Worm (Caenorhabditis elegans) whole organism, mixed stage, embryonic: ENCODE results near the gene Y36E3A.2.

Experiments
- lin-13 ChIP-seq: fragments of 150-350 bp; optimal IDR thresholded peaks from 2 replicates; lab custom pipeline; 2014; ENCODE audit warnings: missing biosample characterization, missing genetic modification characterization
- mep-1 ChIP-seq: fragments of 150-350 bp; optimal IDR thresholded peaks from 2 replicates; lab custom pipeline; 2017; ENCODE audit warnings: missing biosample characterization, missing genetic modification reagents, missing genetic modification characterization, inconsistent platforms
- nhr-12 ChIP-seq: fragments of 150-350 bp; optimal IDR thresholded peaks from 2 replicates; lab custom pipeline; 2014; ENCODE audit warnings: missing biosample characterization, missing genetic modification characterization
- nhr-28 ChIP-seq: fragments of 150-350 bp; optimal IDR thresholded peaks from 2 replicates; lab custom pipeline; 2014; ENCODE audit warnings: missing biosample characterization, missing genetic modification characterization
- pha-4 ChIP-seq: fragments of 150-350 bp; optimal IDR thresholded peaks from 2 replicates; lab custom pipeline; 2018; ENCODE audit warnings: missing biosample characterization, missing genetic modification reagents, missing genetic modification characterization

- TF ChIP-seq mep-1 (tag; lab: Kevin White, UChicago) (no peak), lin-13 (tag; lab: Kevin White, UChicago) (no peak), nhr-12 (tag; lab: Kevin White, UChicago) (no peak), pha-4 (tag; lab: Kevin White, UChicago) (no peak), nhr-28 (tag; lab: Kevin White, UChicago) (no peak)
These were observed 24.0 kb upstream of the Y36E3A.2 start, which contains the start of gene fbxa-135 for ce11 chrV:15401856-15402314.
